Worm (Caenorhabditis elegans): ENCODE measurements around the gene R07E5.15.

DNA sequence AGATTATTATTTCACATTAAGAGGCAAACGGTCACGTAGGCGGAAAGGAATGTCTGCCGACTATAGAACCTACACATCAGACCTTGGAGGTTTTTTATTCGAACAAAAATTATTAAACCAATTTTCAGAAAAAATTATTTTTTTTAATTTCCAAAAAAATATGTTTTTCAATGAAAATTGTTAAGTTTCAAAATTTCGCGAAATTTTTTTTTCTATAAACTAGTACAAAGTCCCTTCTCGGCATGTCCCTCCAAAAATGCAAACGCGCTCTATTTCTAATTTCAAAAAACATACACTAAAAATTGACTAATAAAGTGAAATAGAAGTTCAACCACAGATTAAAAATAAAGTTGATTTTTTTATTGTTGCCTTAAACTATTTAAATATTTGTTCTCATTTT is 36.3 kb upstream of the R07E5.15 start, which contains the start of gene ckb-1:
- TF ChIP-seq pha-4 (tag; optimal IDR thresholded peaks at IDR 0.05): no peak
- no peak for TF ChIP-seq ceh-43 (GFP tag; optimal IDR thresholded peaks at IDR 0.05)
- TF ChIP-seq nhr-76 (tag; optimal IDR thresholded peaks at IDR 0.05): no peak
- TF ChIP-seq hlh-1 (tag; optimal IDR thresholded peaks at IDR 0.05): no peak
- TF ChIP-seq unc-62 (GFP tag; optimal IDR thresholded peaks at IDR 0.05): no peak
- TF ChIP-seq mls-2 (tag; optimal IDR thresholded peaks at IDR 0.05): no peak
- TF ChIP-seq snpc-4 (tag; optimal IDR thresholded peaks at IDR 0.05): no peak
- TF ChIP-seq lsy-2 (tag; optimal IDR thresholded peaks at IDR 0.05): no peak
- TF ChIP-seq ces-1 (GFP tag; optimal IDR thresholded peaks at IDR 0.05): no peak
- TF ChIP-seq sptf-1 (tag; optimal IDR thresholded peaks at IDR 0.05): no peak
